Fruit fly (Drosophila melanogaster): ENCODE data around the gene CG42675.

- TF ChIP-seq CG8478 (optimal IDR thresholded peaks at IDR 0.05) (no peak), gt (GFP tag; IDR thresholded peaks at IDR 0.05) (no peak), ssp (GFP tag; IDR thresholded peaks at IDR 0.05) (no peak)
Measured at dm6 chr3R:5860736-5861217, 47.4 kb downstream of the CG42675 start.
